Worm (Caenorhabditis elegans): ENCODE data around the gene sorb-1.

DNA sequence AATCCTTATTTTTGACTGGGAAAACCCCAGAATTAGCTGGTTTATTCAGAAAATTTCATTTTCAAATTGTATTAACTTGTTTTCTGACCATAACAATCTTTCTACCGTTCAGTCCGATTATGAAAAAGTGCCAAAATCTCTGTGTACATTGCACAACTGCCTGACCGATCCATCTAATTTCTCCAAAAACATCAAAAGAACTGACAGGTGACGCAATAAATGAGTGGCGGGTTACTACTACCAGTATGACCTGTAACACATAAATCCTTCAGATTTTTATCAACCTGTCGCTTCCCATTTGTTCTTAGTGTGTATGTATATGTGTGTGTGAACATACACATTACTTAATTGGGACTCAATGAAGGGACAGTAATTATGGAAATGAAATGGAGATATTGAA, 33.4 kb upstream of the sorb-1 start:
- TF ChIP-seq egl-27 (tag; optimal IDR thresholded peaks at IDR 0.05) (no peak), alr-1 (tag; optimal IDR thresholded peaks at IDR 0.05) (no peak), aly-2 (tag; optimal IDR thresholded peaks at IDR 0.05) (no peak), zag-1 (tag; optimal IDR thresholded peaks at IDR 0.05) (no peak), mab-5 (tag; optimal IDR thresholded peaks at IDR 0.05) (no peak), mdl-1 (tag; optimal IDR thresholded peaks at IDR 0.05) (no peak), lin-13 (GFP tag; optimal IDR thresholded peaks at IDR 0.05) (no peak)

Measured in whole organism, L2 larva.